Worm (Caenorhabditis elegans): ENCODE results near the gene pro-2.

DNA sequence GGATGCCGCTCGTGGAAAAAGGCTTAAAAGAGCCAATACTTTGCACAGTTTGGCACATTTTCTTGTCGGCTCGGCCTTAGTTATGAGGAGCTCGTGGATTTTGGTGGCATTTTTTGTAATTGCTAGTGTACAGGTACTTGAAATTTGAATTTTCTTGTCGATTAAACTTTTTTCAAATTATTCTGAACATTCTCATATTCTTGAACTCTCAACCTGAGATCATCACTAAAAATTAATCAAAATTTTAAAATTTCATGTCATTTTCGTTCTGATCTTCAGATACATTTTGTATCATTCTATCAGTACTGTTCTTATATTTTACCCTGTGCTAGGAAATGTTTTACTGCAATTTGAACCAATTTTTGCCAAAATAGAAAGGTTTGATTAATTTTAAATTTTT lies 23.5 kb downstream of the pro-2 start, which contains the start of gene idpp-4:
- TF ChIP-seq B0310.2 (tag; optimal IDR thresholded peaks at IDR 0.05) (no peak), ama-1 (optimal IDR thresholded peaks at IDR 0.05) (no peak), hmg-4 (GFP tag; optimal IDR thresholded peaks at IDR 0.05) (no peak), scrt-1 (GFP tag; IDR thresholded peaks at IDR 0.05) (no peak), tbx-11 (GFP tag; IDR thresholded peaks at IDR 0.05) (no peak)
